Fruit fly (Drosophila melanogaster) whole organism, embryonic: ENCODE data around the gene bsk.

Experiments
- ATbp ChIP-seq: fragments of 200-800 bp; sonication (Bioruptor generic); optimal IDR thresholded peaks from 2 replicates; lab custom pipeline; 2017; ENCODE audit warnings: missing biosample characterization, mild to moderate bottlenecking, missing genetic modification characterization, missing genetic modification reagents
- Adf1 ChIP-seq: fragments of 200-800 bp; sonication (Bioruptor generic); IDR thresholded peaks from 2 replicates; pipeline ENCODE4 v1.3.6; 2022; ENCODE audit warnings: missing biosample characterization, missing genetic modification characterization
- B-H2 ChIP-seq: fragments of 200-800 bp; sonication (Bioruptor generic); optimal IDR thresholded peaks from 2 replicates; lab custom pipeline; 2018; ENCODE audit warnings: missing biosample characterization, mild to moderate bottlenecking, missing genetic modification characterization
- BEAF-32 ChIP-seq: fragments of 200-800 bp; sonication (Bioruptor generic); optimal IDR thresholded peaks from 3 replicates; lab custom pipeline; 2017; ENCODE audit warnings: missing biosample characterization, missing genetic modification characterization, mild to moderate bottlenecking, moderate library complexity, missing genetic modification reagents
- BtbVII ChIP-seq: fragments of 200-800 bp; sonication (Bioruptor generic); optimal IDR thresholded peaks from 3 replicates; lab custom pipeline; 2017; ENCODE audit warnings: missing biosample characterization, mild to moderate bottlenecking, missing genetic modification characterization
- CG11085 ChIP-seq: fragments of 200-800 bp; sonication (Bioruptor generic); IDR thresholded peaks from 2 replicates; pipeline ENCODE4 v1.3.6; 2022; ENCODE audit warnings: missing biosample characterization, missing genetic modification characterization
- CG11247 ChIP-seq: fragments of 200-800 bp; sonication (Bioruptor generic); IDR thresholded peaks from 2 replicates; pipeline ENCODE4 v1.3.6; 2022; ENCODE audit warnings: missing biosample characterization, missing genetic modification characterization
- CG14667 ChIP-seq: fragments of 200-800 bp; sonication (Bioruptor generic); IDR thresholded peaks from 2 replicates; pipeline ENCODE4 v1.3.6; 2022; ENCODE audit warnings: missing biosample characterization, missing genetic modification characterization
- CG14860 ChIP-seq: fragments of 200-800 bp; sonication (Bioruptor generic); IDR thresholded peaks from 3 replicates; pipeline ENCODE4 v1.3.6; 2022; ENCODE audit warnings: missing biosample characterization, missing genetic modification characterization; ENCODE audit not compliant: partially characterized antibody
- CG16813 ChIP-seq: fragments of 200-800 bp; sonication (Bioruptor generic); IDR thresholded peaks from 3 replicates; pipeline ENCODE4 v1.3.6; 2022; ENCODE audit warnings: missing biosample characterization, missing genetic modification characterization; ENCODE audit not compliant: partially characterized antibody
- CG17186 ChIP-seq: fragments of 200-800 bp; sonication (Bioruptor generic); optimal IDR thresholded peaks from 3 replicates; lab custom pipeline; 2017; ENCODE audit warnings: missing biosample characterization, missing genetic modification reagents, missing genetic modification characterization
- CG18764 ChIP-seq: fragments of 200-800 bp; sonication (Bioruptor generic); optimal IDR thresholded peaks from 3 replicates; lab custom pipeline; 2016; ENCODE audit warnings: missing biosample characterization, missing genetic modification characterization
- CG2712 ChIP-seq: fragments of 200-800 bp; optimal IDR thresholded peaks from 3 replicates; lab custom pipeline; 2019; ENCODE audit warnings: missing biosample characterization, mild to moderate bottlenecking, missing genetic modification characterization, moderate library complexity
- CG2875 ChIP-seq: fragments of 200-800 bp; sonication (Bioruptor generic); optimal IDR thresholded peaks from 2 replicates; lab custom pipeline; 2017; ENCODE audit warnings: missing biosample characterization, mild to moderate bottlenecking, missing genetic modification characterization, missing genetic modification reagents
- CG32767 ChIP-seq: fragments of 200-800 bp; sonication (Bioruptor generic); IDR thresholded peaks from 2 replicates; pipeline ENCODE4 v1.3.6; 2022; ENCODE audit warnings: missing biosample characterization, missing genetic modification characterization
- CG6175 ChIP-seq: fragments of 200-800 bp; sonication (Bioruptor generic); IDR thresholded peaks from 3 replicates; pipeline ENCODE4 v1.3.6; 2022; ENCODE audit warnings: missing biosample characterization, missing genetic modification characterization
- CG6813 ChIP-seq: fragments of 200-800 bp; sonication (Bioruptor generic); optimal IDR thresholded peaks from 2 replicates; lab custom pipeline; 2017; ENCODE audit warnings: missing biosample characterization, missing genetic modification characterization, mild to moderate bottlenecking, moderate library complexity, missing genetic modification reagents
- CG7963 ChIP-seq: fragments of 200-800 bp; sonication (Bioruptor generic); IDR thresholded peaks from 3 replicates; pipeline ENCODE4 v1.3.6; 2022; ENCODE audit warnings: missing biosample characterization, missing genetic modification characterization; ENCODE audit not compliant: partially characterized antibody
- CG8290 ChIP-seq, 3 experiments: fragments of 200-800 bp; sonication (Bioruptor generic); optimal IDR thresholded peaks; 2 replicates each; lab custom pipeline; 2016 to 2019; ENCODE audit warnings: missing biosample characterization in 3 of 3, missing genetic modification characterization in 3 of 3, mild to moderate bottlenecking in 2 of 3, moderate library complexity in 1 of 3
- CG9727 ChIP-seq: fragments of 200-800 bp; sonication (Bioruptor generic); optimal IDR thresholded peaks from 3 replicates; lab custom pipeline; 2017; ENCODE audit warnings: missing biosample characterization, mild to moderate bottlenecking, missing genetic modification characterization
- CG9797 ChIP-seq: fragments of 200-800 bp; sonication (Bioruptor generic); optimal IDR thresholded peaks from 3 replicates; lab custom pipeline; 2018; ENCODE audit warnings: missing biosample characterization, mild to moderate bottlenecking, missing genetic modification characterization
- Chrac-16 ChIP-seq: fragments of 200-800 bp; sonication (Bioruptor generic); optimal IDR thresholded peaks from 3 replicates; lab custom pipeline; 2016; ENCODE audit warnings: missing biosample characterization, missing genetic modification characterization
- CoRest ChIP-seq: fragments of 200-800 bp; sonication (Bioruptor generic); optimal IDR thresholded peaks from 3 replicates; lab custom pipeline; 2018; ENCODE audit warnings: missing biosample characterization, mild to moderate bottlenecking, missing genetic modification characterization, moderate library complexity
- D ChIP-seq, 2 experiments: fragments of 200-800 bp in 1 of 2; fragments of >200 bp in 1 of 2; sonication (Bioruptor generic) in 1 of 2; optimal IDR thresholded peaks; 2 replicates in 1 of 2; 3 replicates in 1 of 2; lab custom pipeline; 2017; ENCODE audit warnings: mild to moderate bottlenecking in 1 of 2, missing biosample characterization in 1 of 2, missing genetic modification characterization in 1 of 2, missing genetic modification reagents in 1 of 2
- ERR ChIP-seq: fragments of 200-800 bp; sonication (Bioruptor generic); optimal IDR thresholded peaks from 2 replicates; lab custom pipeline; 2016; ENCODE audit warnings: missing biosample characterization, missing genetic modification characterization
- Ets97D ChIP-seq: fragments of 200-800 bp; sonication (Bioruptor generic); optimal IDR thresholded peaks from 3 replicates; lab custom pipeline; 2016; ENCODE audit warnings: missing biosample characterization, missing genetic modification characterization
- Hsf ChIP-seq: fragments of 200-800 bp; sonication (Bioruptor generic); optimal IDR thresholded peaks from 3 replicates; lab custom pipeline; 2016; ENCODE audit warnings: missing biosample characterization, missing genetic modification characterization
- Neu2 ChIP-seq: fragments of 200-800 bp; sonication (Bioruptor generic); optimal IDR thresholded peaks from 3 replicates; lab custom pipeline; 2016; ENCODE audit warnings: missing biosample characterization, missing genetic modification characterization, borderline replicate concordance
- Oaz ChIP-seq: fragments of 200-800 bp; sonication (Bioruptor generic); IDR thresholded peaks from 2 replicates; pipeline ENCODE4 v1.3.6; 2022; ENCODE audit warnings: missing biosample characterization, missing genetic modification characterization
- Optix ChIP-seq: fragments of 200-800 bp; sonication (Bioruptor generic); IDR thresholded peaks from 3 replicates; pipeline ENCODE4 v1.3.6; 2022; ENCODE audit warnings: missing biosample characterization, missing genetic modification characterization
- Ssrp ChIP-seq: fragments of 200-800 bp; sonication (Bioruptor generic); optimal IDR thresholded peaks from 2 replicates; lab custom pipeline; 2018; ENCODE audit warnings: missing biosample characterization, mild to moderate bottlenecking, missing genetic modification characterization, moderate library complexity
- Usf ChIP-seq: fragments of 200-800 bp; sonication (Bioruptor generic); optimal IDR thresholded peaks from 2 replicates; lab custom pipeline; 2017; ENCODE audit warnings: missing genotype, missing biosample characterization, missing genetic modification characterization
- az2 ChIP-seq: fragments of 200-800 bp; sonication (Bioruptor generic); optimal IDR thresholded peaks from 3 replicates; lab custom pipeline; 2016; ENCODE audit warnings: missing biosample characterization, missing genetic modification characterization
- btn ChIP-seq: fragments of 200-800 bp; sonication (Bioruptor generic); optimal IDR thresholded peaks from 2 replicates; lab custom pipeline; 2016; ENCODE audit warnings: missing biosample characterization, missing genetic modification characterization
- fu2 ChIP-seq: fragments of 200-800 bp; sonication (Bioruptor generic); optimal IDR thresholded peaks from 2 replicates; lab custom pipeline; 2016; ENCODE audit warnings: missing biosample characterization, missing genetic modification characterization
- gcm2 ChIP-seq: fragments of 200-800 bp; sonication (Bioruptor generic); optimal IDR thresholded peaks from 2 replicates; lab custom pipeline; 2016; ENCODE audit warnings: missing biosample characterization, missing genetic modification characterization
- grn ChIP-seq: fragments of 200-800 bp; sonication (Bioruptor generic); optimal IDR thresholded peaks from 3 replicates; lab custom pipeline; 2017; ENCODE audit warnings: missing biosample characterization, missing genetic modification characterization
- gro ChIP-seq: fragments of 200-800 bp; sonication (Bioruptor generic); optimal IDR thresholded peaks from 2 replicates; lab custom pipeline; 2016; ENCODE audit warnings: missing biosample characterization, missing genetic modification characterization
- inv ChIP-seq: fragments of 200-800 bp; sonication (Bioruptor generic); IDR thresholded peaks from 2 replicates; pipeline ENCODE4 v1.3.6; 2022; ENCODE audit warnings: missing biosample characterization, missing genetic modification characterization; ENCODE audit not compliant: partially characterized antibody
- klu ChIP-seq: fragments of 200-800 bp; sonication (Bioruptor generic); IDR thresholded peaks from 2 replicates; pipeline ENCODE4 v1.3.6; 2022; ENCODE audit warnings: missing biosample characterization, missing genetic modification characterization
- knrl ChIP-seq: fragments of 200-800 bp; sonication (Bioruptor generic); IDR thresholded peaks from 3 replicates; pipeline ENCODE4 v1.3.6; 2022; ENCODE audit warnings: missing biosample characterization, missing genetic modification characterization; ENCODE audit not compliant: partially characterized antibody
- luna ChIP-seq: fragments of 200-800 bp; sonication (Bioruptor generic); optimal IDR thresholded peaks from 2 replicates; lab custom pipeline; 2016; ENCODE audit warnings: missing biosample characterization, missing genetic modification characterization
- mld ChIP-seq: fragments of 200-800 bp; sonication (Bioruptor generic); IDR thresholded peaks from 3 replicates; pipeline ENCODE4 v1.3.6; 2022; ENCODE audit warnings: missing biosample characterization, missing genetic modification characterization; ENCODE audit not compliant: partially characterized antibody
- nerfin-1 ChIP-seq: fragments of 200-800 bp; sonication (Bioruptor generic); optimal IDR thresholded peaks from 3 replicates; lab custom pipeline; 2019; ENCODE audit warnings: missing biosample characterization, mild to moderate bottlenecking, missing genetic modification characterization, moderate library complexity
- odd ChIP-seq: fragments of 200-800 bp; sonication (Bioruptor generic); optimal IDR thresholded peaks from 2 replicates; lab custom pipeline; 2017; ENCODE audit warnings: missing biosample characterization, mild to moderate bottlenecking, missing genetic modification characterization
- pzg ChIP-seq: fragments of 200-800 bp; sonication (Bioruptor generic); optimal IDR thresholded peaks from 3 replicates; lab custom pipeline; 2018; ENCODE audit warnings: missing biosample characterization, mild to moderate bottlenecking, missing genetic modification characterization, moderate library complexity
- ranshi ChIP-seq: fragments of 200-800 bp; sonication (Bioruptor generic); IDR thresholded peaks from 2 replicates; pipeline ENCODE4 v1.3.6; 2022; ENCODE audit warnings: missing biosample characterization, missing genetic modification characterization
- row ChIP-seq: fragments of 200-800 bp; sonication (Bioruptor generic); IDR thresholded peaks from 3 replicates; pipeline ENCODE4 v1.3.6; 2022; ENCODE audit warnings: missing biosample characterization, missing genetic modification characterization
- sens-2 ChIP-seq: fragments of 200-800 bp; sonication (Bioruptor generic); IDR thresholded peaks from 2 replicates; pipeline ENCODE4 v1.3.6; 2022; ENCODE audit warnings: missing biosample characterization, missing genetic modification characterization
- unpg ChIP-seq: fragments of 200-800 bp; sonication (Bioruptor generic); optimal IDR thresholded peaks from 3 replicates; lab custom pipeline; 2018; ENCODE audit warnings: missing biosample characterization, mild to moderate bottlenecking, missing genetic modification characterization, moderate library complexity

Gene bsk

dm6 chr2L:10230455-10230854 lies 19.8 kb downstream of the bsk start (continued):
- TF ChIP-seq nerfin-1 (tag; lab: Kevin White, UChicago) (no peak), CG14860 (GFP tag; lab: Robert Waterston, UW) (0 out of 3 replicates have a peak, but pooled peaks have one; percentile 35), Optix (GFP tag; lab: Robert Waterston, UW) (no peak), inv (GFP tag; lab: Robert Waterston, UW) (peak; percentile 37; the same call in 1 of the 2 replicates), CG8290 (GFP tag; optimal IDR thresholded peaks at IDR 0.05; lab: Kevin White, UChicago) (peak; percentile 81), CG8290 (tag; optimal IDR thresholded peaks at IDR 0.05; lab: Kevin White, UChicago) (peak; percentile 25 to 72), klu (GFP tag; lab: Robert Waterston, UW) (no peak), CG18764 (GFP tag; lab: Kevin White, UChicago) (no peak), luna (no peak), pzg (GFP tag; lab: Kevin White, UChicago) (peak; percentile 13), Usf (GFP tag; lab: Kevin White, UChicago) (no peak), az2 (GFP tag; lab: Kevin White, UChicago) (no peak), CG11085 (GFP tag; lab: Robert Waterston, UW) (no peak), CG2712 (tag; lab: Kevin White, UChicago) (no peak), row (GFP tag; lab: Robert Waterston, UW) (peak; percentile 36; the same call in 2 of the 3 replicates), CG11247 (GFP tag; lab: Robert Waterston, UW) (no peak), D (optimal IDR thresholded peaks at IDR 0.05; lab: Kevin White, UChicago) (no peak), D (GFP tag; optimal IDR thresholded peaks at IDR 0.05; lab: Kevin White, UChicago) (no peak), unpg (GFP tag; lab: Kevin White, UChicago) (no peak), CG14667 (no peak), CG6813 (no peak), ERR (no peak), CG9797 (GFP tag; lab: Kevin White, UChicago) (peak; percentile 28), Ets97D (no peak), ranshi (GFP tag; lab: Robert Waterston, UW) (no peak), CG17186 (GFP tag; lab: Kevin White, UChicago) (no peak), CoRest (tag; lab: Kevin White, UChicago) (no peak), B-H2 (GFP tag; lab: Kevin White, UChicago) (no peak), odd (GFP tag; lab: Kevin White, UChicago) (no peak), CG32767 (GFP tag; lab: Robert Waterston, UW) (no peak), Ssrp (tag; lab: Kevin White, UChicago) (no peak), BtbVII (no peak), ATbp (GFP tag; lab: Kevin White, UChicago) (no peak), CG16813 (peak; percentile 62; the same call in 2 of the 3 replicates), CG7963 (GFP tag; lab: Robert Waterston, UW) (no peak), gro (no peak), gcm2 (GFP tag; lab: Kevin White, UChicago) (no peak), CG6175 (GFP tag; lab: Robert Waterston, UW) (no peak), knrl (GFP tag; lab: Robert Waterston, UW) (peak; percentile 42; the same call in 1 of the 3 replicates), Adf1 (no peak), Neu2 (peak; percentile 96), BEAF-32 (GFP tag; lab: Kevin White, UChicago) (peak; percentile 62), Hsf (GFP tag; lab: Kevin White, UChicago) (no peak), btn (GFP tag; lab: Kevin White, UChicago) (no peak), CG2875 (GFP tag; lab: Kevin White, UChicago) (no peak), Chrac-16 (no peak), fu2 (GFP tag; lab: Kevin White, UChicago) (no peak), Oaz (GFP tag; lab: Robert Waterston, UW) (no peak), sens-2 (GFP tag; lab: Robert Waterston, UW) (no peak), grn (no peak), CG9727 (GFP tag; lab: Kevin White, UChicago) (no peak), mld (GFP tag; lab: Robert Waterston, UW) (no peak)
